Worm (Caenorhabditis elegans) whole organism, L1 larva: ENCODE measurements around the gene ubc-17.

Experiments
- dsc-1 ChIP-seq: sonication (generic microtip); optimal IDR thresholded peaks from 2 replicates; lab custom pipeline; 2016; ENCODE audit warnings: mild to moderate bottlenecking, missing genetic modification characterization, missing compliant biosample characterization
- pax-3 ChIP-seq: fragments of 200-800 bp; sonication (Bioruptor generic); optimal IDR thresholded peaks from 2 replicates; lab custom pipeline; 2018; ENCODE audit warnings: mild to moderate bottlenecking, missing genetic modification characterization, moderate library complexity, missing compliant biosample characterization

Gene ubc-17

ce11 chrX:7101477-7101876, 51.1 kb downstream of the ubc-17 start, which contains the start of gene C36B7.3:
TSS of gene C36B7.3 (plus strand) at chrX:7101777.
- TF ChIP-seq pax-3 (tag; lab: Kevin White, UChicago), result no peak
- TF ChIP-seq dsc-1 (tag; lab: Kevin White, UChicago), result peak; percentile 3
